Fruit fly (Drosophila melanogaster): ENCODE data around the gene CG31922.

The CG31922 gene

DNA sequence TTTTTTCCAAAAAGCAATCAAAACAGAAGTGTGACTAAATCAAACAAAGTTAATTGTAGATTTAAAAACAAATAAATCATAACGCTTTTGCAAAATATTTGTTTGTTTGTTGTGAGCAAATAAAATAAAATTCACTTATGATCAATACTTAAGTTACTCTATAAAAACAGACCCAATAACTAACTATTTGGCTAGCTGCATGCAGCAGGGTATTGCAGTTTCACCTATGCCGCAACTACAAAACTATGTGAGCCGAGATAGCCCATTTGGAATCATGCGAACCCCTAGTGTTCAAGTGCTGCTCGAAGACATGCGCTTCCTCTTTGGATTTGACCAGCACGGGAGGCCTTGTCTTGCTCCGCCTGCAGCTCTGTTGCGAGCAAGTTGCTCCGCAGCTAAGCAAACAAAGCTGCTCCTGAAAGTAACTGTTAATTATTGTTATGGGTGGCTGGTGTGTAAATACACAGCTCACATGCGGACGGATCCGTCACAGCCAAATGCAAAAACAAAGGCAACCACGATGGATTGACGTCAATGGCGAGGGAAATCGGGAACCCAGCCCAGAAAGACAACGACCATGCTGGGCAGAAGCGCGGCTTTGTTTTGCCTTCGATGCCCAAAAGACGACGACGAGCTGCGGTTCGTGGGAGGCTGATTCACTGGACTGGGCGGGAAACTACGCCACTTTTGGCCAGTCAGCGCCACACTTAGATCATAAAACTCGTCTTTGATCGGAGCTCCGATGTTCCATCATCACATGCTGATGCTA lies 47.9 kb upstream of the CG31922 start:
- TF ChIP-seq svp (GFP tag): peak; percentile 34
- TF ChIP-seq Sox14 (GFP tag; optimal IDR thresholded peaks at IDR 0.05): no peak
- TF ChIP-seq topi (GFP tag; optimal IDR thresholded peaks at IDR 0.05): no peak
- TF ChIP-seq achi (GFP tag; optimal IDR thresholded peaks at IDR 0.05): no peak
- TF ChIP-seq dsx (GFP tag; optimal IDR thresholded peaks at IDR 0.05; ENCODE audit: poor library complexity, severe bottlenecking): no peak
- TF ChIP-seq Eip78C (GFP tag): peak; percentile 21

DNA sequence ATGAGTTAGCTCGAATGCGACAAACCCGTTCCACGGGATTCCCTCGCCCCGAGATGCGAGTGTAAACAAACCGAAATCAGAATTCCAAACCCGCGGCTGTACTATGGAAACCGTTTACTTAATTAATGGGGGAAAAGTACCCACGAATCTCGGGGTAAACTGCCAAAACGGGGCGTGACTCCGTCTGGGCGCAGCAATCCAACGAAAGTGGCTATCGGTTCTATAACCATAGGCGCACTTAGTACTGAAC lies 47.3 kb upstream of the CG31922 start:
- peak; percentile 29 for TF ChIP-seq fkh (GFP tag; optimal IDR thresholded peaks at IDR 0.05)
- no peak for TF ChIP-seq dac (GFP tag; optimal IDR thresholded peaks at IDR 0.05)

DNA sequence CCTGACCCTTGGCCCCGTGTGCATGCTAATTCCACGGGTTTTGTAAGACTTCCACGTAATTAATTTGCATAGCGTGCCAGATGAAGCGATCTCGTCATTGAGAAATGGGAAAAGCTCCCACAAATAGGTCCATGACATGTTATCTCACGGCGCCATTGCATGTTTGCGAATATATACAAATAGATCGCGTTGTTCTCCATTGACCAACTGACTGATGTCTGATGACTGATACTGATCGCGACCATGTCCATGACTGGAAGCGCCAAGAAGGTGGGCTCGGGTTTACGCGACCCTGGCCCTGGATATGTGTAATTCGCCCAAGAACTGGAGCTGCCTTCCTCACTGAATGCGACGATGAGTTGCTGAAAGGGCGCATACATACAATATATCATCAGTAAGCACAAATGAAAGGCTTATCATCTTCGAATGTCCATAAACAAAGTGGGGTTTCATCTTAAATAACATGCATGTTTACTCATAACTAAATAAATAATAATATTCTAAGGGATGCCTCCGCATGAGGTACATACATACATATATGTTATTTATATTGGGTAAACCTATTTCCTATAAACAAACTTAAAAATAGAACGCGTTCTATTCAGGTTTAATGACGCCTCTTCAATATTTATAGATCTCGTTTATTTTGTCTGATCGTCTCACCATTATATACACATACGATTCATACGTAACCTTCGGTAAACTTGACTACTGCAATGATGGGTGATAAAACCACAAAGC lies 46.7 kb upstream of the CG31922 start:
- TF ChIP-seq Eip78C (GFP tag) (peak; percentile 40), pdm3 (GFP tag; optimal IDR thresholded peaks at IDR 0.05) (no peak), fkh (GFP tag; optimal IDR thresholded peaks at IDR 0.05) (peak; percentile 82), CG11902 (GFP tag; optimal IDR thresholded peaks at IDR 0.05) (no peak), CG7368 (GFP tag; optimal IDR thresholded peaks at IDR 0.05) (no peak), svp (GFP tag) (peak; percentile 72)

DNA sequence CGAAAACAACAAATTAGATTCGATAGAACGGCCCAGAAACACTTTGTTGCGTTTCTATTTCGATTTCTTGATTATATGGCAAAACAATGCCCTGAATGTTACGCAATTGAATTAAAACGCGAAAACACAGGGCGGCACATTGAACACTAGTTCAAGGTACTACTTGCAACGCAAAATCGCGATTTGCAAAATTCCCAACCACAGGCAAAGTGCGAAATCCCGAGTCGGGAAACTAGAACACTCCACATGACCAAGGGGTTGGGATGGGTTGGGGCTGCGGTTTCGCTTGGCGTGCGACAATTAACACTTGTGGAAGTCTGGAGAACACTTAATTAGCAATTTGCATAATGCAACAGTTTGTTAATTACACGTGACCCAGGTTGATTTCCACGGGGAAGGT lies 45.7 kb upstream of the CG31922 start:
- TF ChIP-seq CG10669 (GFP tag; optimal IDR thresholded peaks at IDR 0.05) (peak; percentile 5), acj6 (GFP tag; optimal IDR thresholded peaks at IDR 0.05) (no peak), ss (GFP tag; optimal IDR thresholded peaks at IDR 0.05) (no peak)

DNA sequence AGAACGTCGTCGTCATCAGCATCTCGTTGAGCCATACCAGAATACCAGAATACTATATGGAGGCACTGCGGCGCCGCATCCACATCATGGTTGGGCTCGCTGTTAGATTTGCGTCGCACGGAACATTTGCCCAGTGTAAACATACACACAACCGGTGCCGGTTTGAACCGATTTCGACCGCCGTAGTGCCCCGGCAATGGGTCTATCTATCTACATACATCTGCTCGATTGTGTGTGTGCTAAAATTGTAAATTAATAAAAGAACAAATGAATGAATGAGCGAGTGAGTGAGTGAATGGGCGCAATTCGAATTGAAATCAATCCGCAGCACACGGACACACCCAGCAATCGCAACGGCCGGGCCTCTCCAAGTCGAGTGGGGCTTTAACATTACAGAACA lies 44.5 kb upstream of the CG31922 start:
- TF ChIP-seq fkh (GFP tag; optimal IDR thresholded peaks at IDR 0.05) (peak; percentile 82), CG16779 (tag; optimal IDR thresholded peaks at IDR 0.05) (peak; percentile 45), CG3919 (GFP tag; optimal IDR thresholded peaks at IDR 0.05) (no peak), svp (GFP tag) (peak; percentile 2)

DNA sequence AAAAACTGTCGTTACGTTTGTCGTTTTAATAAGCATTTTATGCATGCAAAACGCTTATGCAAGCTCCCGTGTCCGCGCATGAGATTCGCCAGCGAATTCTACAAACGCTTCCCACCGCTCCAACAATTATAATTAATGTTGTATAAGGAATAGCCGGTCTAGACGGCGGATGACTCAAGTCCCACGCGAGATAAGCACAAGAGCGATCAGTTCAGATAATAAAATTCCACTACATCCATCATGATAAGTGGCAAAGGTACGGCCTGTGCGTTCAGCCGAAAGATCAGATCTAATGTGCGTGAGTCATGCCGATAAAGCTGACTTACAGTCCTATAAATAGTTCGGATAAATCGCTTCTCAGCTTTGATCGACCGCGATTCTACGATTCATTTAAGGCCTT lies 43.5 kb upstream of the CG31922 start:
- TF ChIP-seq svp (GFP tag) (peak; percentile 66), CG8119 (GFP tag; IDR thresholded peaks at IDR 0.05) (no peak), CG34406 (GFP tag; optimal IDR thresholded peaks at IDR 0.05) (no peak), CG10631 (GFP tag; optimal IDR thresholded peaks at IDR 0.05) (no peak), salr (GFP tag; optimal IDR thresholded peaks at IDR 0.05) (no peak), Sox102F (GFP tag; optimal IDR thresholded peaks at IDR 0.05) (no peak)

DNA sequence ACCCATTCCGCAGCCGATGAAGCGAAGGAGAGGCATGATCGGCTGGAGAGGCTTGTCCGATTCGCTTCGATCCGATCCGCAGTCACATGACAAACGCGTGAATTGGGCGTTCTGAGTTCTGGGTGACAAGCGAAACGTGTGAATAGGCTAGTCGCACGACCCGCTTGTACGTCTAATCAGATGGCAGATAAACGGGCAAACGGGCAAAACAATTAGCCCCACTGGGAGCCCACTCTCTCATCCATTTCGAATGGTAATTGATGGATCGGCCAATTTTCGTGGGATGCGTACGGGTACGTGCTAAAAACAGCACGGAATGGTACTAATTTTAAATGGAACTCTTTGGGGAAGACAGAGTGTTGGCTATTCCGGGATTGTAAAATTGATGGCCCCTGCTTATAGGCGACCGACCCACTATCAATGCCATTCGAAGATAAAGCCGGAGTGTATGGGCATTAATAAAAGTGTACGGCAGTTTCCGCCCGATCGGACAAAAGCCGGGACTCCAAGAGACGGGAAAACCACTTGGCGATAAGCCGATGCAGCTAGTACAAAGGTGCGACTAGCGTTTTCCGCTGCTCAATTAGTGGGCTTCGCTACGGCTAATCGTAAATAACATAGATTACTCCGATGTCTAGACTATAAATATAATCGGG lies 42.4 kb upstream of the CG31922 start:
- TF ChIP-seq fkh (GFP tag; optimal IDR thresholded peaks at IDR 0.05): no peak
- no peak for TF ChIP-seq Eip75B (GFP tag; optimal IDR thresholded peaks at IDR 0.05)
- no peak for TF ChIP-seq Sox14 (GFP tag; optimal IDR thresholded peaks at IDR 0.05)
- TF ChIP-seq net (GFP tag; optimal IDR thresholded peaks at IDR 0.05): no peak
- TF ChIP-seq Sox102F (GFP tag; optimal IDR thresholded peaks at IDR 0.05): no peak
- no peak for TF ChIP-seq topi (GFP tag; optimal IDR thresholded peaks at IDR 0.05)
- TF ChIP-seq Met (GFP tag; optimal IDR thresholded peaks at IDR 0.05): no peak
- TF ChIP-seq CG34406 (GFP tag; optimal IDR thresholded peaks at IDR 0.05): no peak
- no peak for TF ChIP-seq spab (GFP tag; optimal IDR thresholded peaks at IDR 0.05)
- TF ChIP-seq CG6276 (GFP tag; optimal IDR thresholded peaks at IDR 0.05): no peak
- TF ChIP-seq eg (GFP tag; IDR thresholded peaks at IDR 0.05): no peak
- TF ChIP-seq pdm3 (GFP tag; optimal IDR thresholded peaks at IDR 0.05): no peak
- no peak for TF ChIP-seq salr (GFP tag; optimal IDR thresholded peaks at IDR 0.05)
- no peak for TF ChIP-seq CG9139 (GFP tag; optimal IDR thresholded peaks at IDR 0.05)
- no peak for TF ChIP-seq CG7368 (GFP tag; optimal IDR thresholded peaks at IDR 0.05)
- TF ChIP-seq OdsH (GFP tag; optimal IDR thresholded peaks at IDR 0.05): no peak
- TF ChIP-seq esn (GFP tag; optimal IDR thresholded peaks at IDR 0.05): no peak
- TF ChIP-seq Gug (GFP tag; IDR thresholded peaks at IDR 0.05): no peak
- no peak for TF ChIP-seq Hr4 (GFP tag; optimal IDR thresholded peaks at IDR 0.05)
- no peak for TF ChIP-seq CG8632 (GFP tag; optimal IDR thresholded peaks at IDR 0.05)
